Worm (Caenorhabditis elegans) whole organism, L4 larva: ENCODE results near the gene ptr-25.

Experiments
- F26F4.8 ChIP-seq: fragments of 200-800 bp; sonication (Bioruptor generic); conservative IDR thresholded peaks from 2 replicates; pipeline ENCODE4 v1.3.6; 2022; ENCODE audit warnings: missing genetic modification characterization, missing compliant biosample characterization
- ZK546.5 ChIP-seq, 2 experiments: sonication (generic microtip); optimal IDR thresholded peaks; 2 replicates each; lab custom pipeline; 2017; ENCODE audit warnings: missing biosample characterization in 2 of 2, missing genetic modification characterization in 2 of 2
- aly-2 ChIP-seq: sonication (generic microtip); optimal IDR thresholded peaks from 2 replicates; lab custom pipeline; 2018; ENCODE audit warnings: missing biosample characterization, missing genetic modification characterization
- arid-1 ChIP-seq: fragments of 200-800 bp; sonication (Bioruptor generic); conservative IDR thresholded peaks from 2 replicates; pipeline ENCODE4 v1.3.6; 2022; ENCODE audit warnings: missing genetic modification reagents, missing genetic modification characterization, missing compliant biosample characterization
- ceh-82 ChIP-seq: sonication (generic microtip); optimal IDR thresholded peaks from 2 replicates; lab custom pipeline; 2017; ENCODE audit warnings: missing biosample characterization, missing genetic modification characterization
- dmd-6 ChIP-seq: fragments of 200-800 bp; sonication (Bioruptor generic); IDR thresholded peaks from 2 replicates; pipeline ENCODE4 v1.3.6; 2022; ENCODE audit warnings: missing genetic modification reagents, missing genetic modification characterization, missing compliant biosample characterization
- egl-27 ChIP-seq: sonication (generic microtip); optimal IDR thresholded peaks from 3 replicates; lab custom pipeline; 2017; ENCODE audit warnings: missing biosample characterization, missing genetic modification reagents, missing genetic modification characterization
- lin-15B ChIP-seq: fragments of 150-350 bp; sonication (generic microtip); optimal IDR thresholded peaks from 3 replicates; lab custom pipeline; 2014; ENCODE audit warnings: missing biosample characterization, missing genetic modification characterization
- madf-5 ChIP-seq, 2 experiments: fragments of 200-800 bp; sonication (Bioruptor generic); IDR thresholded peaks; 2 replicates each; pipeline ENCODE4 v1.3.6; 2022; ENCODE audit warnings: missing compliant biosample characterization in 2 of 2, missing genetic modification characterization in 2 of 2
- nhr-76 ChIP-seq: fragments of 150-350 bp; optimal IDR thresholded peaks from 2 replicates; lab custom pipeline; 2014; ENCODE audit warnings: missing biosample characterization, missing genetic modification characterization
- nhr-77 ChIP-seq: fragments of 150-350 bp; optimal IDR thresholded peaks from 2 replicates; lab custom pipeline; 2014; ENCODE audit warnings: missing biosample characterization, missing genetic modification characterization
- php-3 ChIP-seq: fragments of 200-800 bp; sonication (Bioruptor generic); IDR thresholded peaks from 2 replicates; pipeline ENCODE4 v1.3.6; 2022; ENCODE audit warnings: missing genetic modification reagents, missing genetic modification characterization, missing compliant biosample characterization
- snpc-4 ChIP-seq: fragments of 150-350 bp; optimal IDR thresholded peaks from 2 replicates; lab custom pipeline; 2014; ENCODE audit warnings: missing biosample characterization, missing genetic modification characterization
- zip-2 ChIP-seq: fragments of 150-350 bp; optimal IDR thresholded peaks from 2 replicates; lab custom pipeline; 2014; ENCODE audit warnings: missing biosample characterization, missing genetic modification characterization

DNA sequence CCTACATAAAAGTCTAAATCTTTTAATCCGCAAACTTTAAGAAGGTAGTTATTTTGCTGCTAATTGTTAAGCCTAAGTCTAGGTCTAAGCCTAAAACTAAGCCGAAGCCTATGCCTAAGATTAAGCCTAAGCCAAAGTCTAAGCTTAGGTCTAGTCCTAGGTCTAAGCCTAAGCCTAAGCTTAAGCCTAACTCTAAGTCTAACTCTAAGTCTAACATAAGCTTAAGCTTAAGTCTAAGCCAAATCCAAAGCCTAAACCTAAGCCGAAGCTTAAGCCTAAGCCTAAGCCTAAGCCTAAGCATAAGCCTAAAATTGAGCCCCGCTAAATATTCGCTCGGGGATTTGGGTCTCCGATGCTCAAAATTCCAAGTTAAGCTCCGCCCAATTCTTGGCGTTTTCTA, 33.3 kb downstream of the ptr-25 start:
- TF ChIP-seq nhr-77 (tag; lab: Kevin White, UChicago) (no peak), snpc-4 (tag; lab: Kevin White, UChicago) (no peak), egl-27 (tag; lab: Kevin White, UChicago) (no peak), zip-2 (tag; lab: Kevin White, UChicago) (no peak), ceh-82 (no peak), arid-1 (GFP tag; lab: Robert Waterston, UW) (no peak), dmd-6 (no peak), nhr-76 (tag; lab: Kevin White, UChicago) (no peak), madf-5 (GFP tag; IDR thresholded peaks at IDR 0.05; lab: Robert Waterston, UW) (no peak), aly-2 (tag; lab: Kevin White, UChicago) (no peak), F26F4.8 (GFP tag; lab: Robert Waterston, UW) (no peak), lin-15B (tag; lab: Kevin White, UChicago) (no peak), ZK546.5 (tag; optimal IDR thresholded peaks at IDR 0.05; lab: Kevin White, UChicago) (no peak), php-3 (GFP tag; lab: Robert Waterston, UW) (no peak)
